Worm (Caenorhabditis elegans) whole organism, midembryonic: ENCODE data around the gene Y37E11AM.3.

Experiments used
- T22C8.4 ChIP-seq: fragments of 200-800 bp; sonication (Bioruptor generic); IDR thresholded peaks from 2 replicates; pipeline ENCODE4 v1.3.6; 2022; ENCODE audit warnings: missing genetic modification characterization, missing compliant biosample characterization
- cog-1 ChIP-seq: sonication (generic microtip); optimal IDR thresholded peaks from 2 replicates; lab custom pipeline; 2016; ENCODE audit warnings: missing genetic modification characterization, missing compliant biosample characterization
- flt-1 ChIP-seq: fragments of 200-800 bp; sonication (Bioruptor generic); IDR thresholded peaks from 2 replicates; pipeline ENCODE4 v1.3.6; 2022; ENCODE audit warnings: missing genetic modification characterization, missing compliant biosample characterization
- klf-2 ChIP-seq: fragments of 200-800 bp; sonication (Bioruptor generic); conservative IDR thresholded peaks from 2 replicates; pipeline ENCODE4 v1.3.6; 2022; ENCODE audit warnings: missing genetic modification reagents, missing genetic modification characterization, missing compliant biosample characterization
- med-1 ChIP-seq: sonication (generic microtip); optimal IDR thresholded peaks from 2 replicates; lab custom pipeline; 2017; ENCODE audit warnings: missing genetic modification characterization, mild to moderate bottlenecking, missing compliant biosample characterization, antibody characterized with exemption, missing genetic modification reagents; ENCODE audit not compliant: insufficient read depth
- ref-1 ChIP-seq: fragments of 200-800 bp; sonication (Bioruptor generic); conservative IDR thresholded peaks from 2 replicates; pipeline ENCODE4 v1.3.6; 2022; ENCODE audit warnings: missing genetic modification reagents, missing genetic modification characterization, missing compliant biosample characterization
- tab-1 ChIP-seq: fragments of 200-800 bp; sonication (Bioruptor generic); IDR thresholded peaks from 2 replicates; pipeline ENCODE4 v1.3.6; 2022; ENCODE audit warnings: missing genetic modification characterization, missing compliant biosample characterization

- TF ChIP-seq T22C8.4 (GFP tag; lab: Robert Waterston, UW) (no peak), cog-1 (tag; lab: Kevin White, UChicago) (no peak), med-1 (GFP tag; lab: Kevin White, UChicago) (no peak), ref-1 (GFP tag; lab: Robert Waterston, UW) (no peak), flt-1 (GFP tag; lab: Robert Waterston, UW) (no peak), klf-2 (GFP tag; lab: Robert Waterston, UW) (no peak), tab-1 (GFP tag; lab: Robert Waterston, UW) (no peak)
Measured at ce11 chrIV:3722690-3723089, 3.7 kb upstream of the Y37E11AM.3 start, which contains the start of gene Y37E11AM.4.
